Fruit fly (Drosophila melanogaster) whole organism, embryonic: ENCODE results near the gene CG10353.
A peak's percentile ranks its signal among the peaks of the same experiment; 100 is the strongest.

Source experiments
- Atf3 ChIP-seq: fragments of 200-800 bp; sonication (Bioruptor generic); optimal IDR thresholded peaks from 3 replicates; lab custom pipeline; 2016; ENCODE audit warnings: missing biosample characterization, missing genetic modification characterization
- CG10209 ChIP-seq: fragments of 200-800 bp; sonication (Bioruptor generic); optimal IDR thresholded peaks from 3 replicates; lab custom pipeline; 2017; ENCODE audit warnings: missing biosample characterization, mild to moderate bottlenecking, missing genetic modification characterization, missing genetic modification reagents
- CG10274 ChIP-seq: fragments of 200-800 bp; sonication (Bioruptor generic); optimal IDR thresholded peaks from 3 replicates; lab custom pipeline; 2017; ENCODE audit warnings: missing biosample characterization, mild to moderate bottlenecking, missing genetic modification characterization
- CG12744 ChIP-seq: fragments of 200-800 bp; sonication (Bioruptor generic); optimal IDR thresholded peaks from 2 replicates; lab custom pipeline; 2016; ENCODE audit warnings: missing biosample characterization, missing genetic modification characterization
- CG14965 ChIP-seq: fragments of 200-800 bp; sonication (Bioruptor generic); optimal IDR thresholded peaks from 2 replicates; lab custom pipeline; 2016; ENCODE audit warnings: missing biosample characterization, missing genetic modification characterization, borderline replicate concordance
- CG15073 ChIP-seq: fragments of 200-800 bp; sonication (Bioruptor generic); optimal IDR thresholded peaks from 2 replicates; lab custom pipeline; 2016; ENCODE audit warnings: missing biosample characterization, missing genetic modification characterization
- CG17568 ChIP-seq: fragments of 200-800 bp; sonication (Bioruptor generic); optimal IDR thresholded peaks from 2 replicates; lab custom pipeline; 2018; ENCODE audit warnings: missing biosample characterization, mild to moderate bottlenecking, missing genetic modification characterization, moderate library complexity
- CG18262 ChIP-seq: fragments of 200-800 bp; optimal IDR thresholded peaks from 3 replicates; lab custom pipeline; 2019; ENCODE audit warnings: missing biosample characterization, mild to moderate bottlenecking, missing genetic modification characterization, moderate library complexity
- CG2116 ChIP-seq: fragments of 200-800 bp; sonication (Bioruptor generic); optimal IDR thresholded peaks from 3 replicates; lab custom pipeline; 2018; ENCODE audit warnings: missing biosample characterization, mild to moderate bottlenecking, missing genetic modification characterization
- CG2129 ChIP-seq: fragments of 200-800 bp; sonication (Bioruptor generic); IDR thresholded peaks from 2 replicates; pipeline ENCODE4 v1.3.6; 2022; ENCODE audit warnings: missing biosample characterization, missing genetic modification characterization; ENCODE audit not compliant: partially characterized antibody
- CG2712 ChIP-seq: fragments of 200-800 bp; optimal IDR thresholded peaks from 3 replicates; lab custom pipeline; 2019; ENCODE audit warnings: missing biosample characterization, mild to moderate bottlenecking, missing genetic modification characterization, moderate library complexity
- CG2875 ChIP-seq: fragments of 200-800 bp; sonication (Bioruptor generic); optimal IDR thresholded peaks from 2 replicates; lab custom pipeline; 2017; ENCODE audit warnings: missing biosample characterization, mild to moderate bottlenecking, missing genetic modification characterization, missing genetic modification reagents
- CG31388 ChIP-seq: fragments of 200-800 bp; sonication (Bioruptor generic); optimal IDR thresholded peaks from 2 replicates; lab custom pipeline; 2016; ENCODE audit warnings: missing biosample characterization, missing genetic modification characterization
- CG3163 ChIP-seq: fragments of 200-800 bp; sonication (Bioruptor generic); optimal IDR thresholded peaks from 3 replicates; lab custom pipeline; 2016; ENCODE audit warnings: missing biosample characterization, missing genetic modification characterization
- CG3838 ChIP-seq: fragments of 200-800 bp; sonication (Bioruptor generic); optimal IDR thresholded peaks from 3 replicates; lab custom pipeline; 2016; ENCODE audit warnings: missing biosample characterization, missing genetic modification characterization
- CG4282 ChIP-seq: fragments of 200-800 bp; sonication (Bioruptor generic); optimal IDR thresholded peaks from 2 replicates; lab custom pipeline; 2016; ENCODE audit warnings: missing biosample characterization, missing genetic modification characterization
- CG4424 ChIP-seq: fragments of 200-800 bp; sonication (Bioruptor generic); optimal IDR thresholded peaks from 3 replicates; lab custom pipeline; 2016; ENCODE audit warnings: missing biosample characterization, missing genetic modification characterization
- CG4707 ChIP-seq: fragments of 200-800 bp; sonication (Bioruptor generic); optimal IDR thresholded peaks from 2 replicates; lab custom pipeline; 2018; ENCODE audit warnings: missing biosample characterization, mild to moderate bottlenecking, missing genetic modification characterization, moderate library complexity
- CG6854 ChIP-seq: fragments of 200-800 bp; sonication (Bioruptor generic); optimal IDR thresholded peaks from 3 replicates; lab custom pipeline; 2017; ENCODE audit warnings: missing biosample characterization, mild to moderate bottlenecking, missing genetic modification characterization
- CG7745 ChIP-seq: fragments of 200-800 bp; sonication (Bioruptor generic); optimal IDR thresholded peaks from 2 replicates; lab custom pipeline; 2018; ENCODE audit warnings: missing biosample characterization, mild to moderate bottlenecking, missing genetic modification characterization, moderate library complexity
- CG9797 ChIP-seq: fragments of 200-800 bp; sonication (Bioruptor generic); optimal IDR thresholded peaks from 3 replicates; lab custom pipeline; 2018; ENCODE audit warnings: missing biosample characterization, mild to moderate bottlenecking, missing genetic modification characterization
- CoRest ChIP-seq: fragments of 200-800 bp; sonication (Bioruptor generic); optimal IDR thresholded peaks from 3 replicates; lab custom pipeline; 2018; ENCODE audit warnings: missing biosample characterization, mild to moderate bottlenecking, missing genetic modification characterization, moderate library complexity
- CrebB ChIP-seq: fragments of 200-800 bp; sonication (Bioruptor generic); optimal IDR thresholded peaks from 3 replicates; lab custom pipeline; 2018; ENCODE audit warnings: missing biosample characterization, mild to moderate bottlenecking, missing genetic modification characterization
- Dll ChIP-seq: fragments of 200-800 bp; sonication (Bioruptor generic); IDR thresholded peaks from 4 replicates; pipeline ENCODE4 v1.3.6; 2022; ENCODE audit warnings: missing biosample characterization, missing genetic modification characterization; ENCODE audit not compliant: partially characterized antibody
- Doc2 ChIP-seq: fragments of 200-800 bp; sonication (Bioruptor generic); IDR thresholded peaks from 2 replicates; pipeline ENCODE4 v1.3.6; 2022; ENCODE audit warnings: missing biosample characterization, missing genetic modification characterization
- Ets65A ChIP-seq: fragments of 200-800 bp; sonication (Bioruptor generic); peaks from one replicate; lab custom pipeline; 2016; ENCODE audit warnings: missing biosample characterization, missing genetic modification characterization
- Gsc ChIP-seq: fragments of 200-800 bp; sonication (Bioruptor generic); IDR thresholded peaks from 2 replicates; pipeline ENCODE4 v1.3.6; 2022; ENCODE audit warnings: missing biosample characterization, missing genetic modification characterization
- Hr39 ChIP-seq: fragments of >200 bp; optimal IDR thresholded peaks from 2 replicates; lab custom pipeline; 2017
- MTF-1 ChIP-seq: fragments of 200-800 bp; sonication (Bioruptor generic); optimal IDR thresholded peaks from 2 replicates; lab custom pipeline; 2018; ENCODE audit warnings: missing biosample characterization, mild to moderate bottlenecking, missing genetic modification characterization, borderline replicate concordance
- Sin3A ChIP-seq: fragments of >200 bp; optimal IDR thresholded peaks from 2 replicates; lab custom pipeline; 2018
- Sry-β ChIP-seq: fragments of 200-800 bp; sonication (Bioruptor generic); optimal IDR thresholded peaks from 2 replicates; lab custom pipeline; 2018; ENCODE audit warnings: missing biosample characterization, mild to moderate bottlenecking, missing genetic modification characterization, moderate library complexity
- al ChIP-seq: fragments of 200-800 bp; sonication (Bioruptor generic); IDR thresholded peaks from 2 replicates; pipeline ENCODE4 v1.3.6; 2022; ENCODE audit warnings: missing biosample characterization, missing genetic modification characterization
- ara ChIP-seq: fragments of 200-800 bp; sonication (Bioruptor generic); IDR thresholded peaks from 2 replicates; pipeline ENCODE4 v1.3.6; 2022; ENCODE audit warnings: missing biosample characterization, missing genetic modification characterization
- ase ChIP-seq: fragments of 200-800 bp; sonication (Bioruptor generic); IDR thresholded peaks from 3 replicates; pipeline ENCODE4 v1.3.6; 2022; ENCODE audit warnings: missing biosample characterization, missing genetic modification characterization
- caup ChIP-seq: fragments of 200-800 bp; sonication (Bioruptor generic); optimal IDR thresholded peaks from 3 replicates; lab custom pipeline; 2017; ENCODE audit warnings: missing biosample characterization, mild to moderate bottlenecking, missing genetic modification characterization, moderate library complexity; ENCODE audit not compliant: severe bottlenecking
- danr ChIP-seq: fragments of 200-800 bp; sonication (Bioruptor generic); IDR thresholded peaks from 2 replicates; pipeline ENCODE4 v1.3.6; 2022; ENCODE audit warnings: missing biosample characterization, missing genetic modification characterization
- dmrt99B ChIP-seq: fragments of 200-800 bp; sonication (Bioruptor generic); optimal IDR thresholded peaks from 2 replicates; lab custom pipeline; 2018; ENCODE audit warnings: missing biosample characterization, mild to moderate bottlenecking, missing genetic modification characterization, moderate library complexity
- gcm2 ChIP-seq: fragments of 200-800 bp; sonication (Bioruptor generic); optimal IDR thresholded peaks from 2 replicates; lab custom pipeline; 2016; ENCODE audit warnings: missing biosample characterization, missing genetic modification characterization
- hkb ChIP-seq, 2 experiments: fragments of 200-800 bp in 1 of 2; fragments of >200 bp in 1 of 2; sonication (Bioruptor generic) in 1 of 2; IDR thresholded peaks in 1 of 2; optimal IDR thresholded peaks in 1 of 2; 2 replicates each; pipeline versions ENCODE4 v1.3.6 to Lab custom; 2017 to 2022; ENCODE audit warnings: missing biosample characterization in 1 of 2, missing genetic modification characterization in 1 of 2
- jing ChIP-seq: fragments of 200-800 bp; sonication (Bioruptor generic); optimal IDR thresholded peaks from 2 replicates; lab custom pipeline; 2018; ENCODE audit warnings: missing biosample characterization, mild to moderate bottlenecking, missing genetic modification characterization
- klu ChIP-seq: fragments of 200-800 bp; sonication (Bioruptor generic); IDR thresholded peaks from 2 replicates; pipeline ENCODE4 v1.3.6; 2022; ENCODE audit warnings: missing biosample characterization, missing genetic modification characterization
- lbe ChIP-seq: fragments of 200-800 bp; sonication (Bioruptor generic); optimal IDR thresholded peaks from 2 replicates; lab custom pipeline; 2016; ENCODE audit warnings: missing biosample characterization, mild to moderate bottlenecking, missing genetic modification characterization
- lmd ChIP-seq: fragments of 200-800 bp; sonication (Bioruptor generic); IDR thresholded peaks from 2 replicates; pipeline ENCODE4 v1.3.6; 2022; ENCODE audit warnings: missing biosample characterization, missing genetic modification characterization
- mld ChIP-seq: fragments of 200-800 bp; sonication (Bioruptor generic); IDR thresholded peaks from 3 replicates; pipeline ENCODE4 v1.3.6; 2022; ENCODE audit warnings: missing biosample characterization, missing genetic modification characterization; ENCODE audit not compliant: partially characterized antibody
- pan ChIP-seq, 4 experiments: fragments of >200 bp in 3 of 4; fragments of 200-800 bp in 1 of 4; sonication (Bioruptor generic) in 1 of 4; optimal IDR thresholded peaks in 3 of 4; IDR thresholded peaks in 1 of 4; 2 replicates each; pipeline versions ENCODE4 v1.3.6 to Lab custom; 2017 to 2022; ENCODE audit warnings: missing biosample characterization in 2 of 4, missing genetic modification characterization in 2 of 4, mixed read lengths in 1 of 4
- shn ChIP-seq: fragments of 200-800 bp; sonication (Bioruptor generic); optimal IDR thresholded peaks from 3 replicates; lab custom pipeline; 2016; ENCODE audit warnings: missing biosample characterization, missing genetic modification characterization
- so ChIP-seq: fragments of 200-800 bp; sonication (Bioruptor generic); IDR thresholded peaks from 3 replicates; pipeline ENCODE4 v1.3.6; 2022; ENCODE audit warnings: missing biosample characterization, missing genetic modification characterization
- zf30C ChIP-seq: fragments of 200-800 bp; sonication (Bioruptor generic); optimal IDR thresholded peaks from 3 replicates; lab custom pipeline; 2018; ENCODE audit warnings: missing biosample characterization, mild to moderate bottlenecking, missing genetic modification characterization

Gene CG10353

dm6 chrX:11857522-11858438 lies 29.2 kb downstream of the CG10353 start (continued):
- TF ChIP-seq danr: peak; percentile 75
- TF ChIP-seq CrebB (tag; lab: Kevin White, UChicago): peak; percentile 11
- TF ChIP-seq Hr39 (lab: Kevin White, UChicago): no peak
- no peak for TF ChIP-seq hkb (optimal IDR thresholded peaks at IDR 0.05; lab: Kevin White, UChicago)
- TF ChIP-seq hkb (GFP tag; IDR thresholded peaks at IDR 0.05; lab: Robert Waterston, UW): peak; percentile 80
- TF ChIP-seq al (GFP tag; lab: Robert Waterston, UW): 0 out of 2 replicates have a peak, but pooled peaks have one; percentile 30
- TF ChIP-seq CG15073 (GFP tag; lab: Kevin White, UChicago): no peak
- peak; percentile 72 for TF ChIP-seq CoRest (tag; lab: Kevin White, UChicago)
- TF ChIP-seq CG6854 (GFP tag; lab: Kevin White, UChicago): no peak
- no peak for TF ChIP-seq CG3163 (GFP tag; lab: Kevin White, UChicago)
- TF ChIP-seq CG14965 (GFP tag; lab: Kevin White, UChicago): no peak
- TF ChIP-seq CG9797 (GFP tag; lab: Kevin White, UChicago): no peak
- TF ChIP-seq Sin3A: no peak
- TF ChIP-seq CG3838 (GFP tag; lab: Kevin White, UChicago): no peak
- peak; percentile 46 for TF ChIP-seq MTF-1
- peak; percentile 74 for TF ChIP-seq lmd (GFP tag; lab: Robert Waterston, UW)
- TF ChIP-seq CG4424: peak; percentile 68
- peak; percentile 88 for TF ChIP-seq ara (GFP tag; lab: Robert Waterston, UW)
- peak; percentile 58 for TF ChIP-seq zf30C
- no peak for TF ChIP-seq gcm2 (GFP tag; lab: Kevin White, UChicago)
- peak; percentile 23 for TF ChIP-seq caup (GFP tag; lab: Kevin White, UChicago)
- TF ChIP-seq so (GFP tag; lab: Robert Waterston, UW): peak; percentile 78
- no peak for TF ChIP-seq CG7745 (tag; lab: Kevin White, UChicago)
- peak; percentile 95 for TF ChIP-seq Ets65A
- peak; percentile 94 for TF ChIP-seq CG2712 (tag; lab: Kevin White, UChicago)
- peak; percentile 93 for TF ChIP-seq dmrt99B
- peak; percentile 11 for TF ChIP-seq Atf3
- no peak for TF ChIP-seq CG12744 (GFP tag; lab: Kevin White, UChicago)
- no peak for TF ChIP-seq lbe (GFP tag; lab: Kevin White, UChicago)
- no peak for TF ChIP-seq mld
- peak; percentile 58 for TF ChIP-seq jing
- TF ChIP-seq CG2875 (GFP tag; lab: Kevin White, UChicago): peak; percentile 48
- peak; percentile 31 for TF ChIP-seq CG10274 (GFP tag; lab: Kevin White, UChicago)
- TF ChIP-seq Sry-β: no peak
- TF ChIP-seq CG2116: peak; percentile 16
- TF ChIP-seq Gsc: no peak; the same call in 1 of the 2 replicates
- peak; percentile 67 for TF ChIP-seq klu (GFP tag; lab: Robert Waterston, UW)
- peak; percentile 56; the same call in 1 of the 2 replicates for TF ChIP-seq Doc2 (GFP tag; lab: Robert Waterston, UW)
- peak; percentile 27 for TF ChIP-seq CG31388
- no peak for TF ChIP-seq Dll (GFP tag; lab: Robert Waterston, UW)
- TF ChIP-seq ase: peak; percentile 89
- TF ChIP-seq shn (GFP tag; lab: Kevin White, UChicago): peak; percentile 6
- TF ChIP-seq CG17568 (GFP tag; lab: Kevin White, UChicago): no peak
- TF ChIP-seq CG2129 (GFP tag; lab: Robert Waterston, UW): no peak
- TF ChIP-seq CG4282 (GFP tag; lab: Kevin White, UChicago): no peak
- peak; percentile 64 for TF ChIP-seq CG4707
- peak; percentile 56 for TF ChIP-seq CG10209 (GFP tag; lab: Kevin White, UChicago)
- TF ChIP-seq pan (optimal IDR thresholded peaks at IDR 0.05; lab: Kevin White, UChicago): no peak
- TF ChIP-seq pan (GFP tag; optimal IDR thresholded peaks at IDR 0.05 in 1 of 2, IDR thresholded peaks at IDR 0.05 in 1 of 2): peak in 1 of 2 experiments; percentile 92
- peak; percentile 90 for TF ChIP-seq CG18262 (tag; lab: Kevin White, UChicago)
